Worm (Caenorhabditis elegans): ENCODE data around the gene F08F8.9.

F08F8.9 gene

DNA sequence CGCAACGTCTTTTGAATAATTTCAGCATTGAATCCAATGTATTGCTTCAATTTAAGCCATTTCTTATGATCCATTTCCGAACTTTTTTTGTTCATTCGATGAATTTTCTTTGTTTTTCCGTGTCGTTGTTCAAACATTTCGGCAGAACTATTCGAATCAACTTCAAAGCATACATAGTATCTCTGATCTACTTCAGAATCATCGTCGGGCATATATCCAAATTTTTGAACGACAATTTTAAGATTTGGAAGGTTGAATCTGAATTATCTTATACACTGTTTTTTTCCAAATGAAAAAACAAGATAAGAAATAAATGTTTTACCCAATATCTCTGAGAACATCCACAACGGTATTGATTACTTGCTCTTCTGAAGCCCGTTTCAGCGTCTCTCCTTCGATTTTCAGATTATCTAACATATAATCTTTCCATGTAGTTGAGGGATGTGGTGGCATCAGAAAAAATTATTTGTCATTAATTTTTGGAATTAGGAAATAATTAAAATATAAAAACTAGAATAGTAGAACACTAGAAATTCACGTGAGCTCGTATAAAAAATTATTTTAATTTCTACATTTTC lies 24.5 kb downstream of the F08F8.9 start, which contains the start of gene lab-2:
TSS of gene lab-2 (minus strand) at position 453 of the 578 bp plus-strand sequence.
- TF ChIP-seq pes-1 (GFP tag; IDR thresholded peaks at IDR 0.05) (no peak), F13C5.2 (tag; optimal IDR thresholded peaks at IDR 0.05) (no peak), flt-1 (GFP tag; IDR thresholded peaks at IDR 0.05) (no peak), scrt-1 (GFP tag; IDR thresholded peaks at IDR 0.05) (no peak), hmg-4 (GFP tag; optimal IDR thresholded peaks at IDR 0.05) (no peak), tbx-11 (GFP tag; IDR thresholded peaks at IDR 0.05) (no peak), ceh-13 (GFP tag; optimal IDR thresholded peaks at IDR 0.05) (no peak), B0310.2 (tag; optimal IDR thresholded peaks at IDR 0.05) (no peak), sea-1 (GFP tag; conservative IDR thresholded peaks at IDR 0.05) (no peak)

DNA sequence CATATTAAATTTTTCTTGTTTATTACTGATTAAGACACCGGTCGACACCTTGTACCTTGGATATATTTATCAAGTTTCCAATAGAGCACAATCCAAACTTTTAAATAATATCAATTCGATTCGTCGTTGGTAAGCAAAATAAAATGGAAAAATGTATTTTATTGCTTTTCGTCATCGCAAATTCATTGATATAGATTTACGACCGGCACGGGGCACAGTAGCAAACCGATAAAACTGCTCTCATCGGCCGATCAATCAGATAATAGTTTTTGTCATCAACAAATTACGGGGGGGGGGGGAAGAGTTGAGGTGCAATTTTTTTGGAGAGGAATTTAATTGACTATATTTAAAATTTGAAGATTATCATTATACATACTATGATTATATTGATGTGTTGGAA lies 30.4 kb downstream of the F08F8.9 start:
- TF ChIP-seq F13C5.2 (tag; optimal IDR thresholded peaks at IDR 0.05) = no peak
- no peak for TF ChIP-seq hnd-1 (tag; optimal IDR thresholded peaks at IDR 0.05)
- TF ChIP-seq ama-1 (optimal IDR thresholded peaks at IDR 0.05) = no peak
- no peak for TF ChIP-seq ets-7 (tag; optimal IDR thresholded peaks at IDR 0.05)
- TF ChIP-seq B0310.2 (tag; optimal IDR thresholded peaks at IDR 0.05) = no peak
- TF ChIP-seq tbx-11 (GFP tag; IDR thresholded peaks at IDR 0.05) = no peak
- TF ChIP-seq ceh-36 (tag; optimal IDR thresholded peaks at IDR 0.05) = no peak
- TF ChIP-seq pes-1 (GFP tag; IDR thresholded peaks at IDR 0.05) = no peak
- no peak for TF ChIP-seq tbx-37 (GFP tag; conservative IDR thresholded peaks at IDR 0.05)
- no peak for TF ChIP-seq ceh-13 (GFP tag; optimal IDR thresholded peaks at IDR 0.05)
- no peak for TF ChIP-seq tra-4 (tag; optimal IDR thresholded peaks at IDR 0.05)
- no peak for TF ChIP-seq hmg-4 (GFP tag; optimal IDR thresholded peaks at IDR 0.05)
- TF ChIP-seq sea-1 (GFP tag; conservative IDR thresholded peaks at IDR 0.05) = no peak
- no peak for TF ChIP-seq hmbx-1 (tag; optimal IDR thresholded peaks at IDR 0.05)
- no peak for TF ChIP-seq flt-1 (GFP tag; IDR thresholded peaks at IDR 0.05)
- no peak for TF ChIP-seq aly-1 (tag; optimal IDR thresholded peaks at IDR 0.05)
- TF ChIP-seq scrt-1 (GFP tag; IDR thresholded peaks at IDR 0.05) = no peak

DNA sequence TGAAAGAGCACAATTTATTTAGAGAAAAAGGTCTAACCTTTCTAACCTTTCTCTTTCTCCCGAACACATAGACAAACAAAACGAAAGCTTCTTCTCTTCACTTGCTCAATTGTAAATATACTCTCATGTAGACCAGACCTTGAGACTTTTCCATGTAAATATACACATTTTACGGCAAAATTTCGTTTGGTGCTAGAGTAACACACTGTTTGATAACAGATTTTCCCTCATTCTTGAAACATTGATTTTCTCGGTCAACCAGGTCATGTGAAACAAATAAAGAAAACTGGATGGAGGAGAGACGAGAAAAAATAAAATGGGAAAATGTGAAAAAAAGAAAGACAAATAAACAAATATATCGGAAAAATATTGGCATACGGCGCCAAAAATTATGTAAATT lies 31.8 kb downstream of the F08F8.9 start:
- no peak for TF ChIP-seq ceh-13 (GFP tag; optimal IDR thresholded peaks at IDR 0.05)
- no peak for TF ChIP-seq ceh-36 (tag; optimal IDR thresholded peaks at IDR 0.05)
- no peak for TF ChIP-seq sea-1 (GFP tag; conservative IDR thresholded peaks at IDR 0.05)
- TF ChIP-seq pes-1 (GFP tag; IDR thresholded peaks at IDR 0.05) = no peak
- TF ChIP-seq tra-4 (tag; optimal IDR thresholded peaks at IDR 0.05) = no peak
- TF ChIP-seq B0310.2 (tag; optimal IDR thresholded peaks at IDR 0.05) = no peak
- no peak for TF ChIP-seq ets-7 (tag; optimal IDR thresholded peaks at IDR 0.05)
- TF ChIP-seq hmg-4 (GFP tag; optimal IDR thresholded peaks at IDR 0.05) = no peak
- no peak for TF ChIP-seq flt-1 (GFP tag; IDR thresholded peaks at IDR 0.05)
- TF ChIP-seq tbx-37 (GFP tag; conservative IDR thresholded peaks at IDR 0.05) = no peak
- TF ChIP-seq tbx-11 (GFP tag; IDR thresholded peaks at IDR 0.05) = no peak
- TF ChIP-seq ama-1 (optimal IDR thresholded peaks at IDR 0.05) = no peak
- TF ChIP-seq aly-1 (tag; optimal IDR thresholded peaks at IDR 0.05) = no peak
- TF ChIP-seq scrt-1 (GFP tag; IDR thresholded peaks at IDR 0.05) = no peak
- no peak for TF ChIP-seq hnd-1 (tag; optimal IDR thresholded peaks at IDR 0.05)

DNA sequence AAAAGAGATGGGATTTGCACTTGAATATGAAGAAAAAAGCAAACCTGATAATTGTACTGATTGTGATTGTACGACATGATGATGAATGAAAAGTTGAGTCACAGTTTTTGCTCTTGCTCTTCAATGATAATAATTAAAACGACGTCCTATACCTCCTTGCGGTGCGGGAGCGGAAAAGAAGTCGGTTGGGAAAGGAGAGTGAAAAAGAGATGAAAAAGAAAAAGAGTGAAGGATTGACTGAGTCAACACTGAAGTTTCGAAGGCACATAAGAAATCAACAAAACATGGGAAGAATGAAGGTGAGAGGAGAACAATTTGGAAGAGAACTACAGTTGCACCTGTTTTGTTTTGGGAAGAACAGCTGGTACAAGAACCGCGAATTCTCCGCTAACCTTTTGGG lies 34.4 kb downstream of the F08F8.9 start, which contains the start of gene F56C9.8:
TSS of gene F56C9.8 (minus strand) at position 120 of the 400 bp plus-strand sequence.
- TF ChIP-seq hnd-1 (tag; optimal IDR thresholded peaks at IDR 0.05) (no peak), ceh-36 (tag; optimal IDR thresholded peaks at IDR 0.05) (no peak), B0310.2 (tag; optimal IDR thresholded peaks at IDR 0.05) (no peak), hmg-4 (GFP tag; optimal IDR thresholded peaks at IDR 0.05) (no peak)

DNA sequence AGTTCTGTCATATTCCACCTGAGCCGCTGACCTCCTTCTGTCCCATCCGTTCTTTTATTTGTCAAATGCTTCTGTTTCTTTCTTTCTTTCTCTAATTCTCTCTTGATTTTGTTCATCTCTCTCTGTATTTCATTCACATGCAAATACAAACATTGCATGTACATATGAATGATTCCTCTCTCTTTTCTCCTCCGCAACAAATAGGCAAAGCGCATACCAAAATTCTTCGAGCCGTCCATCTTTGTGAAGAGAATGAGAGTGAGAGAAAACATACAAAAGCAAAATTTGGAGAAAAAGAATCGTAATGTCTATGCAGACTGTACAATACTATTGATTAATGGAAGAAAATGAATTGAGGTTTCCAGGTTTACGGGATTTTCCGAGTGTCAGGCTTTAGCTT lies 36.4 kb downstream of the F08F8.9 start:
- TF ChIP-seq ama-1 (optimal IDR thresholded peaks at IDR 0.05) = no peak
- no peak for TF ChIP-seq hnd-1 (tag; optimal IDR thresholded peaks at IDR 0.05)
- no peak for TF ChIP-seq B0310.2 (tag; optimal IDR thresholded peaks at IDR 0.05)
- no peak for TF ChIP-seq pes-1 (GFP tag; IDR thresholded peaks at IDR 0.05)
- no peak for TF ChIP-seq ceh-36 (tag; optimal IDR thresholded peaks at IDR 0.05)
- TF ChIP-seq sea-1 (GFP tag; conservative IDR thresholded peaks at IDR 0.05) = no peak
- TF ChIP-seq scrt-1 (GFP tag; IDR thresholded peaks at IDR 0.05) = no peak

DNA sequence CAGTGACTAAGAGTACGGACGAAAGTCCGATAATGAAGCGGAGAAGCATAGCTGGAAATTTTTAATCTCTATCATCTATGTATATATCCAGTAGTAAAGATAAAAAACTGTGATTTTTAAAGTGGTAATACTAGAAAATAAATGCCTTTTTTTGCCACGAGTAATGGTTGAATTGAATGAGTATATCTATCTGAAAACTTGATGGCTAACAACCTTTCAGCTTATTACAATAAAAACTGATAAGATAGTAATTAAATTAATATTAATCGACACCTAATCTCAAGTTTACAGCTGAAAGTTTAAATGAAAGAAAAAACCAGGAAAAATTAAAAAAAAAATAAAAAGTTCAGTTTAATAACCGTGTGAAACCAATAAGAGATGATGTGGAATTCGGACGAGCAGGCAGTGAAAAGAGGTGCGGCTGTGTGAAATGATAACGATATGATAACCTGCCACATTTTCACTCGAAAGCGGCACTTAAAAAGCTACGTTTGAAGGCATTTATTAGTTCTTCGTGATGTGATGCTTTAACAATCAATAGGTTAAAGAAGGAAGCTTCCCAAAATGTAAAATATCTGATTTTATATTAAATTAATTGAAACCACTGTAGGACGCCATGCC lies 38.7 kb downstream of the F08F8.9 start, which contains the start of gene nspg-6:
TSS of gene nspg-6 (minus strand) at position 51 of the 621 bp plus-strand sequence.
- no peak for TF ChIP-seq aly-1 (tag; optimal IDR thresholded peaks at IDR 0.05)
- TF ChIP-seq ceh-13 (GFP tag; optimal IDR thresholded peaks at IDR 0.05) = no peak
- TF ChIP-seq scrt-1 (GFP tag; IDR thresholded peaks at IDR 0.05) = no peak

DNA sequence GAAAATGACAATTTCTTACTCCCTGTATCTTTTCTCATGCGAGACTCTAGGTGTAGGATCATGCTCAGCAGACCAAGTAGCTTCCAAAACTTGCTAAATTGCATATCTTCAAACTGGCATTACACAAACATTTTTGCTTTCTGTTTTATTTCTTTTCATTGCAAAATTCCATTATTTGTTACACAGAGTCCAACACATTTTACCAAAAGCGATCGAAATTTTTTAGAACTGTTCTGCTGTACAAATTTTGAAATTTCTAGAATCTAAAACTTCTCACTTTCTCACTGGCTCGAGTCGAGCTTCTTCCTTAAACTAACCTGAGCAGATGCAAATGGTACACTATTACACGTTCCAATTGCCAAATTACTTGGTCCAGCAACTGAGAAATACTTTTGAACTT lies 39.3 kb downstream of the F08F8.9 start:
- TF ChIP-seq sea-1 (GFP tag; conservative IDR thresholded peaks at IDR 0.05) (no peak), pes-1 (GFP tag; IDR thresholded peaks at IDR 0.05) (no peak), ama-1 (optimal IDR thresholded peaks at IDR 0.05) (no peak), hmg-4 (GFP tag; optimal IDR thresholded peaks at IDR 0.05) (no peak), tbx-11 (GFP tag; IDR thresholded peaks at IDR 0.05) (no peak), F13C5.2 (tag; optimal IDR thresholded peaks at IDR 0.05) (no peak), flt-1 (GFP tag; IDR thresholded peaks at IDR 0.05) (no peak), B0310.2 (tag; optimal IDR thresholded peaks at IDR 0.05) (no peak), ets-7 (tag; optimal IDR thresholded peaks at IDR 0.05) (no peak), aly-1 (tag; optimal IDR thresholded peaks at IDR 0.05) (no peak), hmbx-1 (tag; optimal IDR thresholded peaks at IDR 0.05) (no peak), tra-4 (tag; optimal IDR thresholded peaks at IDR 0.05) (no peak), hnd-1 (tag; optimal IDR thresholded peaks at IDR 0.05) (no peak), scrt-1 (GFP tag; IDR thresholded peaks at IDR 0.05) (no peak), ceh-13 (GFP tag; optimal IDR thresholded peaks at IDR 0.05) (no peak), ceh-36 (tag; optimal IDR thresholded peaks at IDR 0.05) (no peak), tbx-37 (GFP tag; conservative IDR thresholded peaks at IDR 0.05) (no peak)
